Worm (Caenorhabditis elegans) whole organism, L1 larva: Measurements from ENCODE around the gene ttr-44.

Experiments
- C04F5.9 ChIP-seq: sonication (generic microtip); optimal IDR thresholded peaks from 2 replicates; lab custom pipeline; 2016; ENCODE audit warnings: missing genetic modification characterization, missing compliant biosample characterization
- F16B12.6 ChIP-seq: fragments of 150-350 bp; optimal IDR thresholded peaks from 2 replicates; lab custom pipeline; 2014; ENCODE audit warnings: missing biosample characterization, missing genetic modification characterization
- aha-1 ChIP-seq: fragments of 150-350 bp; optimal IDR thresholded peaks from 2 replicates; lab custom pipeline; 2014; ENCODE audit warnings: missing biosample characterization, missing genetic modification characterization
- alr-1 ChIP-seq: fragments of 200-800 bp; sonication (Bioruptor generic); optimal IDR thresholded peaks from 2 replicates; lab custom pipeline; 2018; ENCODE audit warnings: borderline replicate concordance, mild to moderate bottlenecking, missing genetic modification characterization, missing compliant biosample characterization
- ama-1 ChIP-seq: fragments of 150-350 bp; optimal IDR thresholded peaks from 2 replicates; lab custom pipeline; 2014
- blmp-1 ChIP-seq: fragments of 150-350 bp; optimal IDR thresholded peaks from 2 replicates; lab custom pipeline; 2014; ENCODE audit warnings: missing biosample characterization, missing genetic modification characterization
- ceh-82 ChIP-seq, 3 experiments: fragments of 150-350 bp in 1 of 3; sonication (generic microtip) in 2 of 3; optimal IDR thresholded peaks; 2 replicates each; lab custom pipeline; 2014 to 2017; ENCODE audit warnings: missing biosample characterization in 3 of 3, missing genetic modification characterization in 3 of 3
- ceh-90 ChIP-seq: sonication (generic microtip); optimal IDR thresholded peaks from 2 replicates; lab custom pipeline; 2016; ENCODE audit warnings: missing genetic modification characterization, missing compliant biosample characterization
- dpl-1 ChIP-seq, 3 experiments: fragments of 150-350 bp in 2 of 3; sonication (generic microtip) in 1 of 3; optimal IDR thresholded peaks; 2 replicates each; lab custom pipeline; 2014 to 2017; ENCODE audit warnings: missing biosample characterization in 3 of 3, missing genetic modification characterization in 3 of 3, missing genetic modification reagents in 3 of 3
- dsc-1 ChIP-seq: sonication (generic microtip); optimal IDR thresholded peaks from 2 replicates; lab custom pipeline; 2016; ENCODE audit warnings: mild to moderate bottlenecking, missing genetic modification characterization, missing compliant biosample characterization
- efl-1 ChIP-seq, 4 experiments: fragments of 150-350 bp; optimal IDR thresholded peaks in 3 of 4; peaks in 1 of 4; 1 replicate in 1 of 4; 2 replicates in 3 of 4; lab custom pipeline; 2014; ENCODE audit warnings: missing biosample characterization in 2 of 4, missing genetic modification characterization in 2 of 4, missing genetic modification reagents in 2 of 4
- elt-2 ChIP-seq: sonication (generic microtip); optimal IDR thresholded peaks from 2 replicates; lab custom pipeline; 2016; ENCODE audit warnings: missing genetic modification characterization, mild to moderate bottlenecking, inconsistent platforms, missing compliant biosample characterization, missing genetic modification reagents
- elt-3 ChIP-seq, 6 experiments: fragments of 150-350 bp in 1 of 6; sonication (generic microtip); optimal IDR thresholded peaks; 2 replicates each; lab custom pipeline; 2017 to 2018; ENCODE audit warnings: missing biosample characterization in 6 of 6, missing genetic modification characterization in 6 of 6, inconsistent platforms in 1 of 6
- fkh-10 ChIP-seq: sonication (generic microtip); optimal IDR thresholded peaks from 2 replicates; lab custom pipeline; 2017; ENCODE audit warnings: missing biosample characterization, missing genetic modification reagents, missing genetic modification characterization
- fkh-8 ChIP-seq: sonication (generic microtip); optimal IDR thresholded peaks from 2 replicates; lab custom pipeline; 2016; ENCODE audit warnings: mild to moderate bottlenecking, missing genetic modification characterization, missing compliant biosample characterization
- grh-1 ChIP-seq: fragments of 200-800 bp; sonication (Bioruptor generic); IDR thresholded peaks from 2 replicates; pipeline ENCODE4 v1.3.6; 2022; ENCODE audit warnings: missing genetic modification reagents, missing genetic modification characterization, missing compliant biosample characterization
- hpl-2 ChIP-seq: fragments of 150-350 bp; optimal IDR thresholded peaks from 2 replicates; lab custom pipeline; 2014; ENCODE audit warnings: missing biosample characterization, missing genetic modification reagents, missing genetic modification characterization
- irx-1 ChIP-seq: sonication (generic microtip); optimal IDR thresholded peaks from 2 replicates; lab custom pipeline; 2016; ENCODE audit warnings: missing genetic modification characterization, missing compliant biosample characterization
- isw-1 ChIP-seq: fragments of 200-800 bp; sonication (Bioruptor generic); IDR thresholded peaks from 2 replicates; pipeline ENCODE4 v1.3.6; 2022; ENCODE audit warnings: missing genetic modification characterization, missing compliant biosample characterization
- lin-13 ChIP-seq: fragments of 150-350 bp; optimal IDR thresholded peaks from 2 replicates; lab custom pipeline; 2014; ENCODE audit warnings: missing biosample characterization, missing genetic modification reagents, missing genetic modification characterization
- lin-35 ChIP-seq, 2 experiments: fragments of 150-350 bp; optimal IDR thresholded peaks; 2 replicates each; lab custom pipeline; 2014; ENCODE audit warnings: missing biosample characterization in 2 of 2, missing genetic modification characterization in 2 of 2, missing genetic modification reagents in 2 of 2
- lin-39 ChIP-seq: fragments of 150-350 bp; optimal IDR thresholded peaks from 2 replicates; lab custom pipeline; 2014; ENCODE audit warnings: missing biosample characterization, missing genetic modification reagents, missing genetic modification characterization
- lsy-2 ChIP-seq, 2 experiments: fragments of 150-350 bp; optimal IDR thresholded peaks; 2 replicates each; lab custom pipeline; 2014; ENCODE audit warnings: missing biosample characterization in 2 of 2, missing genetic modification characterization in 2 of 2
- mab-9 ChIP-seq: fragments of 200-800 bp; sonication (Bioruptor generic); IDR thresholded peaks from 2 replicates; pipeline ENCODE4 v1.3.6; 2022; ENCODE audit warnings: missing genetic modification reagents, missing genetic modification characterization, missing compliant biosample characterization
- mdl-1 ChIP-seq, 2 experiments: fragments of 150-350 bp; optimal IDR thresholded peaks; 2 replicates each; lab custom pipeline; 2014 to 2017; ENCODE audit warnings: missing biosample characterization in 2 of 2, missing genetic modification characterization in 2 of 2, inconsistent platforms in 1 of 2
- mep-1 ChIP-seq: fragments of 150-350 bp; optimal IDR thresholded peaks from 2 replicates; lab custom pipeline; 2014; ENCODE audit warnings: missing biosample characterization, missing genetic modification characterization
- nhr-11 ChIP-seq: fragments of 150-350 bp; optimal IDR thresholded peaks from 2 replicates; lab custom pipeline; 2014; ENCODE audit warnings: missing biosample characterization, missing genetic modification characterization
- nhr-12 ChIP-seq: sonication (generic microtip); optimal IDR thresholded peaks from 2 replicates; lab custom pipeline; 2017; ENCODE audit warnings: missing biosample characterization, missing genetic modification characterization
- nhr-19 ChIP-seq: fragments of 200-800 bp; sonication (Bioruptor generic); conservative IDR thresholded peaks from 2 replicates; pipeline ENCODE4 v1.3.6; 2022; ENCODE audit warnings: missing genetic modification characterization, missing compliant biosample characterization
- nhr-237 ChIP-seq: fragments of 150-350 bp; optimal IDR thresholded peaks from 2 replicates; lab custom pipeline; 2014; ENCODE audit warnings: missing biosample characterization, missing genetic modification characterization
- nhr-71 ChIP-seq: sonication (generic microtip); optimal IDR thresholded peaks from 2 replicates; lab custom pipeline; 2016; ENCODE audit warnings: mild to moderate bottlenecking, missing genetic modification characterization, moderate library complexity, missing compliant biosample characterization
- nhr-76 ChIP-seq: sonication (generic microtip); optimal IDR thresholded peaks from 2 replicates; lab custom pipeline; 2017; ENCODE audit warnings: missing biosample characterization, missing genetic modification characterization
- nhr-77 ChIP-seq: fragments of 150-350 bp; optimal IDR thresholded peaks from 2 replicates; lab custom pipeline; 2014; ENCODE audit warnings: missing biosample characterization, missing genetic modification characterization
- nhr-84 ChIP-seq: sonication (generic microtip); optimal IDR thresholded peaks from 2 replicates; lab custom pipeline; 2017; ENCODE audit warnings: missing biosample characterization, missing genetic modification characterization
- nhr-85 ChIP-seq: sonication (generic microtip); peaks from one replicate; lab custom pipeline; 2016; ENCODE audit warnings: missing genetic modification characterization, inconsistent platforms, missing compliant biosample characterization
- nhr-90 ChIP-seq: sonication (generic microtip); optimal IDR thresholded peaks from 2 replicates; lab custom pipeline; 2016; ENCODE audit warnings: mild to moderate bottlenecking, missing genetic modification characterization, missing compliant biosample characterization; ENCODE audit not compliant: poor library complexity
- pag-3 ChIP-seq: sonication (generic microtip); optimal IDR thresholded peaks from 2 replicates; lab custom pipeline; 2017; ENCODE audit warnings: missing genetic modification characterization, mild to moderate bottlenecking, missing compliant biosample characterization, antibody characterized with exemption, borderline replicate concordance; ENCODE audit not compliant: insufficient read depth
- pax-3 ChIP-seq: fragments of 200-800 bp; sonication (Bioruptor generic); optimal IDR thresholded peaks from 2 replicates; lab custom pipeline; 2018; ENCODE audit warnings: mild to moderate bottlenecking, missing genetic modification characterization, moderate library complexity, missing compliant biosample characterization
- skn-1 ChIP-seq: fragments of 150-350 bp; optimal IDR thresholded peaks from 2 replicates; lab custom pipeline; 2014; ENCODE audit warnings: missing biosample characterization, missing genetic modification characterization
- snu-23 ChIP-seq: sonication (generic microtip); optimal IDR thresholded peaks from 2 replicates; lab custom pipeline; 2016; ENCODE audit warnings: missing genetic modification characterization, missing compliant biosample characterization
- sox-4 ChIP-seq: sonication (generic microtip); optimal IDR thresholded peaks from 2 replicates; lab custom pipeline; 2016; ENCODE audit warnings: missing genetic modification characterization, missing compliant biosample characterization
- tlp-1 ChIP-seq: fragments of 150-350 bp; optimal IDR thresholded peaks from 2 replicates; lab custom pipeline; 2014; ENCODE audit warnings: missing biosample characterization, missing genetic modification characterization
- unc-30 ChIP-seq: sonication (generic microtip); optimal IDR thresholded peaks from 2 replicates; lab custom pipeline; 2017; ENCODE audit warnings: missing biosample characterization, missing genetic modification characterization
- unc-86 ChIP-seq: sonication (generic microtip); optimal IDR thresholded peaks from 2 replicates; lab custom pipeline; 2016; ENCODE audit warnings: missing genetic modification characterization, missing compliant biosample characterization
- vab-15 ChIP-seq: sonication (generic microtip); optimal IDR thresholded peaks from 2 replicates; lab custom pipeline; 2017; ENCODE audit warnings: missing genotype, mild to moderate bottlenecking, missing genetic modification characterization, missing compliant biosample characterization
- xbp-1 ChIP-seq: sonication (generic microtip); optimal IDR thresholded peaks from 2 replicates; lab custom pipeline; 2016; ENCODE audit warnings: missing genetic modification characterization, missing compliant biosample characterization

Gene ttr-44

ce11 chrV:13568533-13568932 is 38.0 kb upstream of the ttr-44 start, which contains the start of the genes nuaf-1 and bir-2 (continued):
- TF ChIP-seq pax-3, result peak; percentile 57
- peak; percentile 50 for TF ChIP-seq nhr-90 (tag; lab: Kevin White, UChicago)
- TF ChIP-seq nhr-71, result peak; percentile 77
- TF ChIP-seq nhr-76 (tag; lab: Kevin White, UChicago), result no peak
- TF ChIP-seq xbp-1 (tag; lab: Kevin White, UChicago), result peak; percentile 57
- peak; percentile 48 for TF ChIP-seq lin-13 (GFP tag; lab: Kevin White, UChicago)
- TF ChIP-seq aha-1 (tag; lab: Kevin White, UChicago), result no peak
- no peak for TF ChIP-seq unc-30 (tag; lab: Kevin White, UChicago)
- TF ChIP-seq blmp-1, result peak; percentile 38
- no peak for TF ChIP-seq fkh-10 (GFP tag; lab: Kevin White, UChicago)
- no peak for TF ChIP-seq nhr-12
- TF ChIP-seq isw-1 (GFP tag; lab: Robert Waterston, UW), result no peak; the same call in 1 of the 2 replicates
- peak; percentile 54 for TF ChIP-seq unc-86
- TF ChIP-seq nhr-84 (tag; lab: Kevin White, UChicago), result no peak

DNA sequence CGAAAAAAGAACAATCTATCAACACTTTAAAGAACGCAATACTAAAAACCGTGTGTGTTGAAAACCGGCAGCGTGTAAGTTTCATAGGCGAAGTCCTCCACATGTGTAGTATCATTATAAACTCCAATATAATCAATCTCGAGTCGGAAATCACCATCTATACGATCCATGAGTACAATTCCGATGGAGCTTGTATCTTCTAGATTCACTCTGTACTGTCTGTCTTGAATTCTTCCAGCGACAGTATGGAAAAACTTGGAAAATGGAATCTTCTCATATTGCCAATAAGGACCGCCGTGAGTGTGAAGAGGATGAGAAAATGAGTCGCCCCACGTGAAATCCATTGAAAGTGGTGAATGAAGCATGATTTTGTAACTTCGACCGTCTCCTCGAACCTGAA is 36.4 kb upstream of the ttr-44 start:
- TF ChIP-seq mdl-1 (tag; optimal IDR thresholded peaks at IDR 0.05; lab: Kevin White, UChicago), result no peak
- TF ChIP-seq nhr-19, result 0 out of 2 replicates have a peak, but pooled peaks have one; percentile 2
- TF ChIP-seq nhr-85 (tag; lab: Kevin White, UChicago), result peak; percentile 24
- TF ChIP-seq dsc-1 (tag; lab: Kevin White, UChicago), result no peak
- no peak for TF ChIP-seq skn-1 (tag; lab: Kevin White, UChicago)
- no peak for TF ChIP-seq ceh-90 (tag; lab: Kevin White, UChicago)
- TF ChIP-seq grh-1 (GFP tag; lab: Robert Waterston, UW), result no peak
- TF ChIP-seq elt-2 (tag; lab: Kevin White, UChicago), result peak; percentile 16
- TF ChIP-seq nhr-71, result peak; percentile 41
- TF ChIP-seq elt-3 (tag; optimal IDR thresholded peaks at IDR 0.05; lab: Kevin White, UChicago), result no peak
- TF ChIP-seq sox-4 (tag; lab: Kevin White, UChicago), result no peak
- TF ChIP-seq lin-35 (GFP tag; optimal IDR thresholded peaks at IDR 0.05; lab: Kevin White, UChicago), result peak in 1 of 2 experiments; percentile 5
- TF ChIP-seq tlp-1 (tag; lab: Kevin White, UChicago), result no peak
- TF ChIP-seq efl-1 (optimal IDR thresholded peaks at IDR 0.05; lab: Kevin White, UChicago), result no peak
- peak in 1 of 2 experiments; percentile 87 for TF ChIP-seq efl-1 (GFP tag; optimal IDR thresholded peaks at IDR 0.05 in 1 of 2; lab: Kevin White, UChicago)
- TF ChIP-seq snu-23 (GFP tag; lab: Kevin White, UChicago), result peak; percentile 0
- TF ChIP-seq ama-1 (lab: Kevin White, UChicago), result peak; percentile 67
- TF ChIP-seq lsy-2 (tag; optimal IDR thresholded peaks at IDR 0.05; lab: Kevin White, UChicago), result no peak
- TF ChIP-seq lin-39, result no peak
- no peak for TF ChIP-seq pag-3 (tag; lab: Kevin White, UChicago)
- peak; percentile 4 for TF ChIP-seq pax-3
- TF ChIP-seq unc-30 (tag; lab: Kevin White, UChicago), result no peak
- peak in 1 of 3 experiments; percentile 10 for TF ChIP-seq dpl-1 (GFP tag; optimal IDR thresholded peaks at IDR 0.05; lab: Kevin White, UChicago)

DNA sequence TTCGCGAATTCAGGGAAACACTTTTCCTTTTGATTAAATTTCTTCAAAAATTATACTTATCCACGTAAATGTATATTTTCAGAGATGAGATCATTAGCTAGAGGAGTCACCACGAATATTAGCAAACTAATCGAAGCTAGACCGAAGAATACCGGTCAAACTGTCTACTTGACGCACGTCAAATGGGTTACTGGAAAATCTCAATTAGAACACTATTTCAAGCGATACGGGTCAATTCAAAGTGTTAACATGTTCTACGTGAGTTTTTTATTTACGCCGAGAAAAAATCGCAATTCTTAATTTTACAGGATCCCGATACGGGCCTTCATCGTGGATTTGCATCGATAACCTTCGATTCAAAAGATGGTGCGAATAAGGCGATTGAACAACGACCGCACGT is 35.2 kb upstream of the ttr-44 start, which contains the start of gene slrp-1:
Gene slrp-1, plus strand, starts transcription at position 83 of the 400 bp plus-strand sequence.
- TF ChIP-seq nhr-237 (tag; lab: Kevin White, UChicago), result no peak
- no peak for TF ChIP-seq lin-39
- no peak for TF ChIP-seq efl-1 (optimal IDR thresholded peaks at IDR 0.05; lab: Kevin White, UChicago)
- peak in 1 of 2 experiments; percentile 79 for TF ChIP-seq efl-1 (GFP tag; optimal IDR thresholded peaks at IDR 0.05 in 1 of 2; lab: Kevin White, UChicago)
- TF ChIP-seq nhr-85 (tag; lab: Kevin White, UChicago), result peak; percentile 53

DNA sequence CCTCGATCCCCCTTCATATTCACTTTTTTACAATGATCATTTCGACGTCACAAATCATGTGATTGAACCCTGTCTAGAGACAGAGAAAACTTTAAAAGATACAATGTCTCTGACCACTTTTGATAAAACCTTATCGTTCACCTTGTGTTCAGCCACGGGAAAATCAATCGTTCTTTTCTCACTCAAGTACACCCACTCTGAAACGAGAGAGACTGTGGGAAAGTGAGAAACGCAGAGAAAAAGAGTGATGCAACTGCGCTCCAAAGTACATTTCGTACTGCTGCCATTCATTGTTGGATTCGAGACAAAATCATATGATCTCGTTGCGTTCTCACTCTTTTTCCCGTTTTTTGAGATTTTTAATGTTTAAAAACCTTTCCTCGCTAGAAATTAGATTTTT is 34.7 kb upstream of the ttr-44 start:
- TF ChIP-seq hpl-2 (GFP tag; lab: Kevin White, UChicago), result peak; percentile 70
- TF ChIP-seq irx-1 (tag; lab: Kevin White, UChicago), result peak; percentile 80
- TF ChIP-seq nhr-77 (tag; lab: Kevin White, UChicago), result peak; percentile 85
- TF ChIP-seq mab-9, result peak; percentile 63
- peak; percentile 33 for TF ChIP-seq vab-15 (tag; lab: Kevin White, UChicago)
- peak; percentile 50 for TF ChIP-seq ceh-90 (tag; lab: Kevin White, UChicago)
- TF ChIP-seq unc-86, result peak; percentile 62
- no peak for TF ChIP-seq nhr-12
- TF ChIP-seq F16B12.6 (tag; lab: Kevin White, UChicago), result peak; percentile 44
- TF ChIP-seq nhr-11 (tag; lab: Kevin White, UChicago), result peak; percentile 42
- peak; percentile 93 for TF ChIP-seq mep-1
- TF ChIP-seq nhr-237 (tag; lab: Kevin White, UChicago), result peak; percentile 43
- peak; percentile 81 for TF ChIP-seq lin-13 (GFP tag; lab: Kevin White, UChicago)
- TF ChIP-seq alr-1, result no peak
- TF ChIP-seq C04F5.9, result peak; percentile 66
- TF ChIP-seq mdl-1 (tag; optimal IDR thresholded peaks at IDR 0.05; lab: Kevin White, UChicago), result peak in 1 of 2 experiments; percentile 89
- TF ChIP-seq ceh-82 (tag; optimal IDR thresholded peaks at IDR 0.05; lab: Kevin White, UChicago), result peak; percentile 41 to 80 (median 69)
- TF ChIP-seq fkh-8 (tag; lab: Kevin White, UChicago), result peak; percentile 77
